Worm (Caenorhabditis elegans): ENCODE data around the gene F56C9.3.

DNA sequence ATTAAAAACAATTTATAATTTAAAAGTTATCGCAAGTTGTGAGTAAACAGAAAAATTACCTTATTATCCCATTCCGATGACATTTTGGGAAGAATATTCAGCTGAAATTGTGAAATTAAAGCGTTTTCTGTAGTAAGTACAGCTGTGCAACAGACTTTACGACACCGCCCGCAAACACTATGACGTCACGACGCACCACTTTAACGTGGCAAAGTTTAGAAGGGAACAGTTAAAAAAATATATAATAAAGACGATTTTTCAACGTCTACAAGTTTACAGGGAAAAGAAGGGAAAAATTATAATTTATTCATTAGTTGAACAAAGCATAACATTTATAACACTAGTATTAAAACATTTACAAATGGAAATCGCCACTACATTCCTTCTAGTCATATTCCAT, 42.8 kb downstream of the F56C9.3 start, which contains the start of gene F08F8.9:
- TF ChIP-seq him-1 (tag; optimal IDR thresholded peaks at IDR 0.05) (no peak), W03F9.2 (tag; optimal IDR thresholded peaks at IDR 0.05) (no peak)
